Worm (Caenorhabditis elegans) whole organism, young adult: ENCODE results near the gene C14C10.1.

ENCODE experiments used
- F39B2.1 ChIP-seq: fragments of 200-800 bp; sonication (Bioruptor generic); IDR thresholded peaks from 2 replicates; pipeline ENCODE4 v1.3.6; 2022; ENCODE audit warnings: missing genetic modification reagents, missing genetic modification characterization, missing compliant biosample characterization
- F57A8.1 ChIP-seq: fragments of 200-800 bp; sonication (Bioruptor generic); optimal IDR thresholded peaks from 2 replicates; lab custom pipeline; 2018; ENCODE audit warnings: mild to moderate bottlenecking, missing genetic modification characterization, moderate library complexity, missing compliant biosample characterization
- ama-1 ChIP-seq, 3 experiments: fragments of 150-350 bp in 1 of 3; sonication (generic microtip) in 2 of 3; optimal IDR thresholded peaks; 2 replicates each; lab custom pipeline; 2014 to 2018; ENCODE audit warnings: missing biosample characterization in 2 of 3, missing genetic modification characterization in 2 of 3, missing genetic modification reagents in 2 of 3
- lin-26 ChIP-seq: fragments of 200-800 bp; sonication (Bioruptor generic); IDR thresholded peaks from 2 replicates; pipeline ENCODE4 v1.3.6; 2022; ENCODE audit warnings: missing genetic modification reagents, missing genetic modification characterization, missing compliant biosample characterization
- snpc-4 ChIP-seq, 5 experiments: fragments of 150-350 bp in 1 of 5; sonication (generic microtip) in 4 of 5; optimal IDR thresholded peaks; 2 replicates each; lab custom pipeline; 2014 to 2018; ENCODE audit warnings: missing genetic modification characterization in 5 of 5, missing biosample characterization in 3 of 5, antibody characterized with exemption in 2 of 5, mild to moderate bottlenecking in 2 of 5, missing compliant biosample characterization in 2 of 5, missing genotype in 2 of 5, moderate library complexity in 2 of 5, missing genetic modification reagents in 1 of 5
- somi-1 ChIP-seq: fragments of 200-800 bp; sonication (Bioruptor generic); optimal IDR thresholded peaks from 2 replicates; lab custom pipeline; 2018; ENCODE audit warnings: mild to moderate bottlenecking, missing genetic modification characterization, missing compliant biosample characterization
- tlf-1 ChIP-seq: fragments of 200-800 bp; sonication (Bioruptor generic); optimal IDR thresholded peaks from 2 replicates; lab custom pipeline; 2018; ENCODE audit warnings: mild to moderate bottlenecking, missing genetic modification characterization, missing compliant biosample characterization
- unc-62 ChIP-seq: fragments of 150-350 bp; optimal IDR thresholded peaks from 2 replicates; lab custom pipeline; 2014; ENCODE audit warnings: missing biosample characterization, missing genetic modification reagents, missing genetic modification characterization
- ztf-6 ChIP-seq: fragments of 200-800 bp; sonication (Bioruptor generic); IDR thresholded peaks from 2 replicates; pipeline ENCODE4 v1.3.6; 2022; ENCODE audit warnings: missing genetic modification reagents, missing genetic modification characterization, missing compliant biosample characterization

DNA sequence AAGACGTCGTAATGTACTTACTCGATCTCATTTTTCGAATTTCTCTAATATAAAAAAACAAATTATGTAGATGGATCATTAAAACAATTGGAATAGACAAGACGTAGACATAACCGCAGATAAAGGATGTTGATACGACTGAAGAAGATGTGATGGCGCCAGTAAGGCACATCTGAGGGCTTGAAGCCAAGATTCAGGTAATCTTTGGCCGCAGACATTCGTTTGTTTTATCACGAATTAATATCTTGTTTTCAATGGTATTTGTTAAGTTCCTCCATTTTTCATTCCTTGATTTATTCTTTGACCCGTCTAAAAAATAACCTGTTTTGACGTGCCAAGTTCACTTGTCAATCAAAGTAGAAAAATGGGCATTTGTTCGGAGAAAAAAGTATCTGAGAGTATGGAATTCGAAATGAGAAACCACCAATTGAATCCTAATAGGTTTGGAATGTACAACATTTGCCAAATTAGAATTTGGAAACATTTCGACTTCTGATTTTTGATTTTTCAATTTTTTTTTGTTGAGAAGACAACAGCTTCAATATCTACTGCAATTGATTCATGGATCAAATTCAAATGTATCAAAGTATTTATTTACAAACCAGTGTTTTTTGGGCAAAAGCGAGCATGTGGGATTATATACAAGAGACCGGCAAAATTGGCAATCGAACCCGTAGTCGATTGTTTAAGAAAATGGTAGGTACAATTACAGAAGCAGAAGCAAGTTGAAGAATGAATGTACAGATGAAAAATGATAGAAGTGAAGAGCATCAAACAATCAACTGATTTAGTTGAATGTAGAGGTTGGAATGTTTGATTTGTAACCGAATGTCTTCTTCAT, 36.3 kb upstream of the C14C10.1 start:
- TF ChIP-seq ztf-6 (GFP tag; lab: Robert Waterston, UW), result no peak
- TF ChIP-seq unc-62 (GFP tag; lab: Kevin White, UChicago), result no peak
- TF ChIP-seq snpc-4 (GFP tag; optimal IDR thresholded peaks at IDR 0.05; lab: Kevin White, UChicago), result no peak
- no peak for TF ChIP-seq snpc-4 (tag; optimal IDR thresholded peaks at IDR 0.05; lab: Kevin White, UChicago)
- TF ChIP-seq F39B2.1 (GFP tag; lab: Robert Waterston, UW), result no peak
- TF ChIP-seq tlf-1 (GFP tag; lab: Kevin White, UChicago), result no peak
- no peak for TF ChIP-seq somi-1 (GFP tag; lab: Kevin White, UChicago)
- TF ChIP-seq lin-26, result peak; percentile 59; the same call in 1 of the 2 replicates
- no peak for TF ChIP-seq F57A8.1
- peak; percentile 87 for TF ChIP-seq ama-1 (optimal IDR thresholded peaks at IDR 0.05; lab: Kevin White, UChicago)
- TF ChIP-seq ama-1 (GFP tag; optimal IDR thresholded peaks at IDR 0.05; lab: Kevin White, UChicago), result no peak
